Fruit fly (Drosophila melanogaster) whole organism, embryonic: ENCODE data around the gene Ance-2.
A peak's percentile ranks its signal among the peaks of the same experiment; 100 is the strongest.

Source experiments
- Abd-B ChIP-seq: fragments of 200-800 bp; sonication (Bioruptor generic); optimal IDR thresholded peaks from 2 replicates; lab custom pipeline; 2018; ENCODE audit warnings: missing biosample characterization, mild to moderate bottlenecking, missing genetic modification characterization, moderate library complexity
- Adf1 ChIP-seq: fragments of 200-800 bp; sonication (Bioruptor generic); IDR thresholded peaks from 2 replicates; pipeline ENCODE4 v1.3.6; 2022; ENCODE audit warnings: missing biosample characterization, missing genetic modification characterization
- Aef1 ChIP-seq: fragments of 200-800 bp; sonication (Bioruptor generic); IDR thresholded peaks from 3 replicates; pipeline ENCODE4 v1.3.6; 2022; ENCODE audit warnings: missing biosample characterization, missing genetic modification characterization
- B-H1 ChIP-seq: fragments of 200-800 bp; sonication (Bioruptor generic); IDR thresholded peaks from 3 replicates; pipeline ENCODE4 v1.3.6; 2022; ENCODE audit warnings: missing biosample characterization, missing genetic modification characterization
- Bgb ChIP-seq: fragments of 200-800 bp; sonication (Bioruptor generic); IDR thresholded peaks from 2 replicates; pipeline ENCODE4 v1.3.6; 2022; ENCODE audit warnings: missing biosample characterization, missing genetic modification characterization; ENCODE audit not compliant: partially characterized antibody
- CG10565 ChIP-seq: fragments of 200-800 bp; sonication (Bioruptor generic); optimal IDR thresholded peaks from 3 replicates; lab custom pipeline; 2016; ENCODE audit warnings: missing biosample characterization, mild to moderate bottlenecking, missing genetic modification characterization
- CG11398 ChIP-seq: fragments of 200-800 bp; sonication (Bioruptor generic); optimal IDR thresholded peaks from 2 replicates; lab custom pipeline; 2016; ENCODE audit warnings: missing biosample characterization, missing genetic modification characterization
- CG11695 ChIP-seq: fragments of 200-800 bp; sonication (Bioruptor generic); IDR thresholded peaks from 3 replicates; pipeline ENCODE4 v1.3.6; 2022; ENCODE audit warnings: missing biosample characterization, missing genetic modification characterization
- CG13123 ChIP-seq: fragments of 200-800 bp; sonication (Bioruptor generic); optimal IDR thresholded peaks from 2 replicates; lab custom pipeline; 2016; ENCODE audit warnings: missing biosample characterization, missing genetic modification characterization
- CG13424 ChIP-seq: fragments of 200-800 bp; sonication (Bioruptor generic); optimal IDR thresholded peaks from 2 replicates; lab custom pipeline; 2019; ENCODE audit warnings: missing biosample characterization, mild to moderate bottlenecking, missing genetic modification characterization, moderate library complexity
- CG14710 ChIP-seq: fragments of 200-800 bp; sonication (Bioruptor generic); optimal IDR thresholded peaks from 3 replicates; lab custom pipeline; 2019; ENCODE audit warnings: missing biosample characterization, mild to moderate bottlenecking, missing genetic modification characterization, moderate library complexity
- CG15073 ChIP-seq: fragments of 200-800 bp; sonication (Bioruptor generic); optimal IDR thresholded peaks from 2 replicates; lab custom pipeline; 2016; ENCODE audit warnings: missing biosample characterization, missing genetic modification characterization
- CG16779 ChIP-seq: fragments of 200-800 bp; sonication (Bioruptor generic); IDR thresholded peaks from 2 replicates; pipeline ENCODE4 v1.3.6; 2022; ENCODE audit warnings: missing biosample characterization, missing genetic modification characterization
- CG16815 ChIP-seq: fragments of 200-800 bp; sonication (Bioruptor generic); optimal IDR thresholded peaks from 3 replicates; lab custom pipeline; 2017; ENCODE audit warnings: missing biosample characterization, mild to moderate bottlenecking, missing genetic modification characterization
- CG17359 ChIP-seq: fragments of 200-800 bp; sonication (Bioruptor generic); optimal IDR thresholded peaks from 3 replicates; lab custom pipeline; 2018; ENCODE audit warnings: missing biosample characterization, mild to moderate bottlenecking, missing genetic modification characterization, moderate library complexity
- CG2712 ChIP-seq: fragments of 200-800 bp; optimal IDR thresholded peaks from 3 replicates; lab custom pipeline; 2019; ENCODE audit warnings: missing biosample characterization, mild to moderate bottlenecking, missing genetic modification characterization, moderate library complexity
- CG3726 ChIP-seq: fragments of 200-800 bp; sonication (Bioruptor generic); IDR thresholded peaks from 3 replicates; pipeline ENCODE4, ENCODE4 v1.3.6; 2022; ENCODE audit warnings: missing biosample characterization, missing genetic modification characterization
- CG3838 ChIP-seq: fragments of 200-800 bp; sonication (Bioruptor generic); optimal IDR thresholded peaks from 3 replicates; lab custom pipeline; 2016; ENCODE audit warnings: missing biosample characterization, missing genetic modification characterization
- CG9437 ChIP-seq: fragments of 200-800 bp; sonication (Bioruptor generic); optimal IDR thresholded peaks from 2 replicates; lab custom pipeline; 2018; ENCODE audit warnings: missing biosample characterization, mild to moderate bottlenecking, missing genetic modification characterization
- Chrac-16 ChIP-seq: fragments of 200-800 bp; sonication (Bioruptor generic); optimal IDR thresholded peaks from 3 replicates; lab custom pipeline; 2016; ENCODE audit warnings: missing biosample characterization, missing genetic modification characterization
- Deaf1 ChIP-seq: fragments of 200-800 bp; optimal IDR thresholded peaks from 3 replicates; lab custom pipeline; 2019; ENCODE audit warnings: missing biosample characterization, mild to moderate bottlenecking, missing genetic modification characterization, moderate library complexity
- Fer3 ChIP-seq: fragments of 200-800 bp; sonication (Bioruptor generic); optimal IDR thresholded peaks from 2 replicates; lab custom pipeline; 2018; ENCODE audit warnings: missing biosample characterization, mild to moderate bottlenecking, missing genetic modification characterization, moderate library complexity
- Gug ChIP-seq: fragments of 200-800 bp; sonication (Bioruptor generic); IDR thresholded peaks from 4 replicates; pipeline ENCODE4 v1.3.6; 2022; ENCODE audit warnings: missing biosample characterization, missing genetic modification characterization
- Hmr ChIP-seq: fragments of 200-800 bp; sonication (Bioruptor generic); optimal IDR thresholded peaks from 3 replicates; lab custom pipeline; 2017; ENCODE audit warnings: mild to moderate bottlenecking, missing biosample characterization, missing genetic modification reagents, missing genetic modification characterization
- Six4 ChIP-seq: fragments of 200-800 bp; sonication (Bioruptor generic); optimal IDR thresholded peaks from 2 replicates; lab custom pipeline; 2016; ENCODE audit warnings: missing biosample characterization, missing genetic modification characterization
- Vsx1 ChIP-seq: fragments of 200-800 bp; sonication (Bioruptor generic); optimal IDR thresholded peaks from 2 replicates; lab custom pipeline; 2017; ENCODE audit warnings: missing biosample characterization, mild to moderate bottlenecking, missing genetic modification characterization, missing genetic modification reagents
- YL-1 ChIP-seq: fragments of 200-800 bp; sonication (Bioruptor generic); optimal IDR thresholded peaks from 3 replicates; lab custom pipeline; 2017; ENCODE audit warnings: missing biosample characterization, mild to moderate bottlenecking, missing genetic modification characterization
- ara ChIP-seq: fragments of 200-800 bp; sonication (Bioruptor generic); IDR thresholded peaks from 2 replicates; pipeline ENCODE4 v1.3.6; 2022; ENCODE audit warnings: missing biosample characterization, missing genetic modification characterization
- ase ChIP-seq: fragments of 200-800 bp; sonication (Bioruptor generic); IDR thresholded peaks from 3 replicates; pipeline ENCODE4 v1.3.6; 2022; ENCODE audit warnings: missing biosample characterization, missing genetic modification characterization
- bbx ChIP-seq: fragments of 200-800 bp; sonication (Bioruptor generic); IDR thresholded peaks from 2 replicates; pipeline ENCODE4 v1.3.6; 2022; ENCODE audit warnings: missing biosample characterization, missing genetic modification characterization; ENCODE audit not compliant: partially characterized antibody
- bcd ChIP-seq: fragments of 200-800 bp; sonication (Bioruptor generic); optimal IDR thresholded peaks from 2 replicates; lab custom pipeline; 2017; ENCODE audit warnings: missing biosample characterization, mild to moderate bottlenecking, missing genetic modification characterization
- chinmo ChIP-seq: fragments of 200-800 bp; sonication (Bioruptor generic); IDR thresholded peaks from 4 replicates; pipeline ENCODE4 v1.3.6; 2022; ENCODE audit warnings: missing biosample characterization, missing genetic modification characterization; ENCODE audit not compliant: partially characterized antibody
- chn ChIP-seq: fragments of 200-800 bp; sonication (Bioruptor generic); optimal IDR thresholded peaks from 2 replicates; lab custom pipeline; 2016; ENCODE audit warnings: missing biosample characterization, missing genetic modification characterization
- da ChIP-seq: fragments of 200-800 bp; sonication (Bioruptor generic); optimal IDR thresholded peaks from 2 replicates; lab custom pipeline; 2016; ENCODE audit warnings: missing biosample characterization, missing genetic modification characterization
- emc ChIP-seq: fragments of 200-800 bp; sonication (Bioruptor generic); optimal IDR thresholded peaks from 2 replicates; lab custom pipeline; 2016; ENCODE audit warnings: missing biosample characterization, missing genetic modification characterization
- grn ChIP-seq: fragments of 200-800 bp; sonication (Bioruptor generic); optimal IDR thresholded peaks from 3 replicates; lab custom pipeline; 2017; ENCODE audit warnings: missing biosample characterization, missing genetic modification characterization
- gsb-n ChIP-seq: fragments of 200-800 bp; sonication (Bioruptor generic); optimal IDR thresholded peaks from 3 replicates; lab custom pipeline; 2018; ENCODE audit warnings: missing biosample characterization, mild to moderate bottlenecking, missing genetic modification characterization
- jing ChIP-seq: fragments of 200-800 bp; sonication (Bioruptor generic); optimal IDR thresholded peaks from 2 replicates; lab custom pipeline; 2018; ENCODE audit warnings: missing biosample characterization, mild to moderate bottlenecking, missing genetic modification characterization
- ken ChIP-seq: fragments of 200-800 bp; sonication (Bioruptor generic); IDR thresholded peaks from 3 replicates; pipeline ENCODE4 v1.3.6; 2022; ENCODE audit warnings: missing biosample characterization, missing genetic modification characterization
- lbe ChIP-seq: fragments of 200-800 bp; sonication (Bioruptor generic); optimal IDR thresholded peaks from 2 replicates; lab custom pipeline; 2016; ENCODE audit warnings: missing biosample characterization, mild to moderate bottlenecking, missing genetic modification characterization
- lola ChIP-seq, 3 experiments: fragments of >200 bp in 2 of 3; fragments of 200-800 bp in 1 of 3; sonication (Bioruptor generic) in 1 of 3; optimal IDR thresholded peaks; 2 replicates each; lab custom pipeline; 2017 to 2019; ENCODE audit warnings: missing biosample characterization in 3 of 3, missing genetic modification characterization in 3 of 3, mild to moderate bottlenecking in 1 of 3, moderate library complexity in 1 of 3
- nerfin-2 ChIP-seq: fragments of 200-800 bp; sonication (Bioruptor generic); IDR thresholded peaks from 2 replicates; pipeline ENCODE4 v1.3.6; 2022; ENCODE audit warnings: missing biosample characterization, missing genetic modification characterization; ENCODE audit not compliant: partially characterized antibody
- pfk ChIP-seq: fragments of 200-800 bp; sonication (Bioruptor generic); optimal IDR thresholded peaks from 2 replicates; lab custom pipeline; 2018; ENCODE audit warnings: missing biosample characterization, mild to moderate bottlenecking, missing genetic modification characterization, moderate library complexity
- prd ChIP-seq, 3 experiments: fragments of >200 bp in 2 of 3; fragments of 200-800 bp in 1 of 3; sonication (Bioruptor generic) in 1 of 3; optimal IDR thresholded peaks in 2 of 3; IDR thresholded peaks in 1 of 3; 2 replicates in 2 of 3; 3 replicates in 1 of 3; pipeline versions ENCODE4 v1.3.6 to Lab custom; 2017 to 2022; ENCODE audit warnings: missing biosample characterization in 1 of 3, missing genetic modification characterization in 1 of 3
- sna ChIP-seq: fragments of 200-800 bp; sonication (Bioruptor generic); IDR thresholded peaks from 2 replicates; pipeline ENCODE4 v1.3.6; 2022; ENCODE audit warnings: missing biosample characterization, missing genetic modification characterization; ENCODE audit not compliant: partially characterized antibody
- so ChIP-seq: fragments of 200-800 bp; sonication (Bioruptor generic); IDR thresholded peaks from 3 replicates; pipeline ENCODE4 v1.3.6; 2022; ENCODE audit warnings: missing biosample characterization, missing genetic modification characterization
- toy ChIP-seq: fragments of 200-800 bp; sonication (Bioruptor generic); IDR thresholded peaks from 2 replicates; pipeline ENCODE4 v1.3.6; 2022; ENCODE audit warnings: missing biosample characterization, missing genetic modification characterization
- tup ChIP-seq: fragments of 200-800 bp; sonication (Bioruptor generic); optimal IDR thresholded peaks from 2 replicates; lab custom pipeline; 2016; ENCODE audit warnings: missing biosample characterization, mild to moderate bottlenecking, missing genetic modification characterization, moderate library complexity

Gene Ance-2

DNA sequence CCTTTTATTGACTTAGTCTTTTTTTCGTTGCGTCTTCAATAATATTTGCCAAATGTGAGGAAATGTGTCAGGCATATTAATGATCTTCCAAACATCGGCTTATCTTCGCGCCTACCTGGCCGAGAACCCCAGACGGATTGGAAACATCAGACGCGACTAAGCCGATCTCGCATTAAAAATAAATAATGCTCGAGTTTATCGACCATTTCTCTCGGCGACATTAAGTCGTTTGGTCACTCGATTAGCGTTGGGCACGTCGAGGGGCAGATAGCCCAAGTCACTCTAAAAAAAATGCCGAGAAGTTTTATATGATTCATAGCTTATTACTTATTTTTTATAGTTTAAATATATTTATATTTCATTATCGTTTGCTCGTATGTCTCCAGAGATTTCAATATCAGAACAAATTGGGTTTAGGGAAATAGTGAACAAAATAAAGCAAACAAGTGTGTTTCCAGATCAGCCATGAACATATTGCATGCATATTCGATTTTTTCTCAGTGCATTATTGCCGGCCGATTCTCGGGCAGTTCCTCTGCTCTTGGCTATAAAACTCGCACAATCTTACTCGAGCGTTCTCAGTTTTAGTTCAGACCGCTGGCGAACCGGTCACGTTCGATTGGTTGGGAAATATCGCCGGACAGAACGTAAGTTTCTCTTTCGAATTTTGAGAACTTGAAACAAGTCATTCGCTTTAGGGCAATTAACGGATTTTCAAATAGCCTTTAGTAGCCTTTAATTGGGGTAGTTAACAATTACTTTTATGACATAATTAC is 3.9 kb upstream of the Ance-2 start, which contains the start of gene Ance (continued):
- TF ChIP-seq Aef1 (GFP tag; lab: Robert Waterston, UW) (no peak), CG11398 (GFP tag; lab: Kevin White, UChicago) (no peak), CG3726 (GFP tag; lab: Robert Waterston, UW) (no peak), ken (GFP tag; lab: Robert Waterston, UW) (no peak), chn (GFP tag; lab: Kevin White, UChicago) (no peak), CG16779 (GFP tag; lab: Robert Waterston, UW) (no peak), so (GFP tag; lab: Robert Waterston, UW) (no peak), jing (GFP tag; lab: Kevin White, UChicago) (no peak), chinmo (GFP tag; lab: Robert Waterston, UW) (0 out of 4 replicates have a peak, but pooled peaks have one; percentile 19), Adf1 (no peak; the same call in 1 of the 2 replicates), ara (no peak), Abd-B (GFP tag; lab: Kevin White, UChicago) (peak; percentile 35), da (GFP tag; lab: Kevin White, UChicago) (no peak), Deaf1 (tag; lab: Kevin White, UChicago) (no peak), Vsx1 (GFP tag; lab: Kevin White, UChicago) (peak; percentile 63), grn (no peak), toy (GFP tag; lab: Robert Waterston, UW) (0 out of 2 replicates have a peak, but pooled peaks have one; percentile 9), CG15073 (GFP tag; lab: Kevin White, UChicago) (no peak), bbx (GFP tag; lab: Robert Waterston, UW) (no peak), pfk (GFP tag; lab: Kevin White, UChicago) (no peak), Fer3 (peak; percentile 46), Bgb (GFP tag; lab: Robert Waterston, UW) (no peak; the same call in 1 of the 2 replicates), CG13424 (peak; percentile 35), bcd (peak; percentile 30), CG9437 (GFP tag; lab: Kevin White, UChicago) (no peak), CG14710 (tag; lab: Kevin White, UChicago) (no peak), B-H1 (GFP tag; lab: Robert Waterston, UW) (no peak), CG3838 (GFP tag; lab: Kevin White, UChicago) (no peak), lola (GFP tag; optimal IDR thresholded peaks at IDR 0.05; lab: Kevin White, UChicago) (peak in 1 of 3 experiments; percentile 34), gsb-n (peak; percentile 43), lbe (GFP tag; lab: Kevin White, UChicago) (no peak), CG13123 (GFP tag; lab: Kevin White, UChicago) (no peak), CG10565 (GFP tag; lab: Kevin White, UChicago) (no peak), tup (GFP tag; lab: Kevin White, UChicago) (no peak), CG2712 (no peak), YL-1 (no peak), nerfin-2 (GFP tag; lab: Robert Waterston, UW) (no peak), Gug (peak; percentile 16; the same call in 1 of the 4 replicates), CG17359 (tag; lab: Kevin White, UChicago) (peak; percentile 2), ase (GFP tag; lab: Robert Waterston, UW) (no peak), CG16815 (GFP tag; lab: Kevin White, UChicago) (peak; percentile 12), Hmr (GFP tag; lab: Kevin White, UChicago) (peak; percentile 54), CG11695 (GFP tag; lab: Robert Waterston, UW) (peak; percentile 61; the same call in 2 of the 3 replicates), emc (GFP tag; lab: Kevin White, UChicago) (no peak), sna (no peak), prd (optimal IDR thresholded peaks at IDR 0.05; lab: Kevin White, UChicago) (no peak), prd (GFP tag; IDR thresholded peaks at IDR 0.05; lab: Robert Waterston, UW) (peak; percentile 73), Six4 (no peak), Chrac-16 (GFP tag; lab: Kevin White, UChicago) (no peak)
